Fruit fly (Drosophila melanogaster) Kc167 (cell line): Measurements from ENCODE around the gene CG6885.

Experiments
- insv ChIP-seq: fragments of >200 bp; optimal IDR thresholded peaks from 3 replicates; lab custom pipeline; 2018; ENCODE audit warnings: missing external identifiers
- psq ChIP-seq: fragments of >200 bp; optimal IDR thresholded peaks from 2 replicates; lab custom pipeline; 2017; ENCODE audit warnings: missing external identifiers

DNA sequence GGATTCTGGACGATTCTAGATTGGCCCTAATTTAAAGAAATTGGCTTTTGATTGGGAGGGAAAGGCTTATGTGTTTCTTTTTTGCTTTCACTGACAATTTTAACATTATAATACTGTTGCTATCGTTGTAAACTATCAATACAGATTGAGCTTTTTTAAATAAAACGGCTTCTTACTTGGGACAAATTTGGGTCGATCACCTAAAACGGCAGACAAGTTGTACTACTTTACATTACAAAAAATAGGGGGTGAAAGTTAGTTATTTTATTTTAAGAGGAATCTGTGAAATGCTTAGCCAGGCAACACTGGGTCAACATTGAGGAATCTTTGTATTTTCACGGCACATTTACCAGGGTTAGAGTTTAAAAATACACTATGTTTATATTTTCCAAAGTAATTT lies 46.0 kb upstream of the CG6885 start, which contains the start of gene Dic4:
- TF ChIP-seq insv (lab: Kevin White, UChicago) (no peak), psq (no peak)
